Fruit fly (Drosophila melanogaster): ENCODE results near the gene Gnmt.
A peak's percentile ranks its signal among the peaks of the same experiment; 100 is the strongest.

The Gnmt gene

dm6 chr3R:12674041-12674623 lies at the start of gene Gnmt:
Gnmt (plus strand) TSS chr3R:12674608.
- TF ChIP-seq Clk (GFP tag; optimal IDR thresholded peaks at IDR 0.05) (no peak), CG5204 (GFP tag; optimal IDR thresholded peaks at IDR 0.05) (no peak), Crg-1 (GFP tag; optimal IDR thresholded peaks at IDR 0.05) (no peak), CG14711 (tag; optimal IDR thresholded peaks at IDR 0.05) (peak; percentile 49), CG7045 (GFP tag; optimal IDR thresholded peaks at IDR 0.05) (no peak), toe (GFP tag; optimal IDR thresholded peaks at IDR 0.05) (no peak), cic (GFP tag; optimal IDR thresholded peaks at IDR 0.05) (peak; percentile 56), bab1 (GFP tag; optimal IDR thresholded peaks at IDR 0.05) (no peak), cnc (optimal IDR thresholded peaks at IDR 0.05) (peak in 1 of 2 experiments; percentile 75), CG1620 (GFP tag; optimal IDR thresholded peaks at IDR 0.05) (no peak), CG33017 (tag; optimal IDR thresholded peaks at IDR 0.05) (peak; percentile 80), tj (GFP tag; optimal IDR thresholded peaks at IDR 0.05) (no peak), CG11617 (GFP tag; optimal IDR thresholded peaks at IDR 0.05) (no peak), CG12768 (GFP tag; optimal IDR thresholded peaks at IDR 0.05) (peak; percentile 5), Mnt (GFP tag; optimal IDR thresholded peaks at IDR 0.05) (peak; percentile 17), pad (GFP tag; optimal IDR thresholded peaks at IDR 0.05) (no peak), CG7101 (tag; optimal IDR thresholded peaks at IDR 0.05) (peak; percentile 61), kay (GFP tag; ENCODE audit: borderline replicate concordance) (no peak)

dm6 chr3R:12624913-12625312 lies 49.5 kb upstream of the Gnmt start:
- TF ChIP-seq Clk (GFP tag; optimal IDR thresholded peaks at IDR 0.05) (no peak), bab1 (GFP tag; optimal IDR thresholded peaks at IDR 0.05) (no peak), CG33017 (tag; optimal IDR thresholded peaks at IDR 0.05) (no peak), CG12768 (GFP tag; optimal IDR thresholded peaks at IDR 0.05) (no peak), kay (GFP tag; ENCODE audit: borderline replicate concordance) (no peak), CG5204 (GFP tag; optimal IDR thresholded peaks at IDR 0.05) (no peak), cic (GFP tag; optimal IDR thresholded peaks at IDR 0.05) (no peak), Crg-1 (GFP tag; optimal IDR thresholded peaks at IDR 0.05) (no peak), Mnt (GFP tag; optimal IDR thresholded peaks at IDR 0.05) (no peak), CG7045 (GFP tag; optimal IDR thresholded peaks at IDR 0.05) (no peak), tj (GFP tag; optimal IDR thresholded peaks at IDR 0.05) (no peak), ovo (GFP tag; optimal IDR thresholded peaks at IDR 0.05) (no peak), cnc (optimal IDR thresholded peaks at IDR 0.05) (no peak), Hr96 (GFP tag; optimal IDR thresholded peaks at IDR 0.05) (no peak), CG1620 (GFP tag; optimal IDR thresholded peaks at IDR 0.05) (no peak), CG11617 (GFP tag; optimal IDR thresholded peaks at IDR 0.05) (no peak), CG7101 (tag; optimal IDR thresholded peaks at IDR 0.05) (no peak), pad (GFP tag; optimal IDR thresholded peaks at IDR 0.05) (no peak), toe (GFP tag; optimal IDR thresholded peaks at IDR 0.05) (no peak)

dm6 chr3R:12626674-12627382 lies 47.6 kb upstream of the Gnmt start:
- TF ChIP-seq CG12768 (GFP tag; optimal IDR thresholded peaks at IDR 0.05) (peak; percentile 3), Hr96 (GFP tag; optimal IDR thresholded peaks at IDR 0.05) (peak; percentile 2), CG5204 (GFP tag; optimal IDR thresholded peaks at IDR 0.05) (no peak), Mnt (GFP tag; optimal IDR thresholded peaks at IDR 0.05) (peak; percentile 54), toe (GFP tag; optimal IDR thresholded peaks at IDR 0.05) (peak; percentile 32), ovo (GFP tag; optimal IDR thresholded peaks at IDR 0.05) (no peak), cic (GFP tag; optimal IDR thresholded peaks at IDR 0.05) (peak; percentile 19)

dm6 chr3R:12627691-12628148 lies 46.7 kb upstream of the Gnmt start, which contains the start of the genes Vha55 and Snx3:
Vha55 (minus strand) TSS chr3R:12627829.
Snx3 (plus strand) TSS chr3R:12628031.
- TF ChIP-seq CG1620 (GFP tag; optimal IDR thresholded peaks at IDR 0.05) (peak; percentile 95), cic (GFP tag; optimal IDR thresholded peaks at IDR 0.05) (peak; percentile 89), Mnt (GFP tag; optimal IDR thresholded peaks at IDR 0.05) (peak; percentile 92), CG14711 (tag; optimal IDR thresholded peaks at IDR 0.05) (peak; percentile 63), Clk (GFP tag; optimal IDR thresholded peaks at IDR 0.05) (peak; percentile 83), toe (GFP tag; optimal IDR thresholded peaks at IDR 0.05) (peak; percentile 81), Hr96 (GFP tag; optimal IDR thresholded peaks at IDR 0.05) (peak; percentile 82), tj (GFP tag; optimal IDR thresholded peaks at IDR 0.05) (peak; percentile 3), CG7101 (tag; optimal IDR thresholded peaks at IDR 0.05) (peak; percentile 79), CG5204 (GFP tag; optimal IDR thresholded peaks at IDR 0.05) (no peak), kay (GFP tag; ENCODE audit: borderline replicate concordance) (no peak), CG7045 (GFP tag; optimal IDR thresholded peaks at IDR 0.05) (peak; percentile 53), bab1 (GFP tag; optimal IDR thresholded peaks at IDR 0.05) (peak; percentile 81), CG11617 (GFP tag; optimal IDR thresholded peaks at IDR 0.05) (no peak), pad (GFP tag; optimal IDR thresholded peaks at IDR 0.05) (peak; percentile 85), Crg-1 (GFP tag; optimal IDR thresholded peaks at IDR 0.05) (peak; percentile 90), CG33017 (tag; optimal IDR thresholded peaks at IDR 0.05) (peak; percentile 66), CG12768 (GFP tag; optimal IDR thresholded peaks at IDR 0.05) (peak; percentile 61), ovo (GFP tag; optimal IDR thresholded peaks at IDR 0.05) (peak; percentile 91), cnc (optimal IDR thresholded peaks at IDR 0.05) (no peak)

dm6 chr3R:12628395-12628928 lies 45.9 kb upstream of the Gnmt start:
- TF ChIP-seq Crg-1 (GFP tag; optimal IDR thresholded peaks at IDR 0.05) (no peak), kay (GFP tag; ENCODE audit: borderline replicate concordance) (peak; percentile 81)

Measured in whole organism, adult.